Fruit fly (Drosophila melanogaster) whole organism, pupa: Measurements from ENCODE around the gene CG33124.

Experiments
- CG10348 ChIP-seq: fragments of 200-800 bp; sonication (Bioruptor generic); IDR thresholded peaks from 2 replicates; pipeline ENCODE4 v1.3.6; 2022; ENCODE audit warnings: missing biosample characterization, missing genetic modification characterization
- CG12605 ChIP-seq: fragments of 200-800 bp; sonication (Bioruptor generic); IDR thresholded peaks from 2 replicates; pipeline ENCODE4 v1.3.6; 2022; ENCODE audit warnings: missing biosample characterization, missing genetic modification characterization
- CG13204 ChIP-seq: fragments of 200-800 bp; sonication (Bioruptor generic); optimal IDR thresholded peaks from 2 replicates; lab custom pipeline; 2018; ENCODE audit warnings: missing biosample characterization, mild to moderate bottlenecking, missing genetic modification characterization, moderate library complexity
- CG14655 ChIP-seq: fragments of 200-800 bp; sonication (Bioruptor generic); optimal IDR thresholded peaks from 3 replicates; lab custom pipeline; 2017; ENCODE audit warnings: mild to moderate bottlenecking, missing biosample characterization, missing genetic modification reagents, missing genetic modification characterization
- CG15710 ChIP-seq: fragments of 200-800 bp; sonication (Bioruptor generic); optimal IDR thresholded peaks from 2 replicates; lab custom pipeline; 2018; ENCODE audit warnings: missing biosample characterization, mild to moderate bottlenecking, missing genetic modification characterization, moderate library complexity
- CG17806 ChIP-seq: fragments of 200-800 bp; sonication (Bioruptor generic); optimal IDR thresholded peaks from 2 replicates; lab custom pipeline; 2018; ENCODE audit warnings: missing biosample characterization, mild to moderate bottlenecking, missing genetic modification characterization, moderate library complexity
- CG32121 ChIP-seq: fragments of 200-800 bp; sonication (Bioruptor generic); IDR thresholded peaks from 2 replicates; pipeline ENCODE4 v1.3.6; 2022; ENCODE audit warnings: missing biosample characterization, missing genetic modification characterization
- CG34367 ChIP-seq: fragments of 200-800 bp; sonication (Bioruptor generic); optimal IDR thresholded peaks from 2 replicates; lab custom pipeline; 2018; ENCODE audit warnings: missing biosample characterization, mild to moderate bottlenecking, missing genetic modification characterization
- CG4496 ChIP-seq: fragments of 200-800 bp; sonication (Bioruptor generic); IDR thresholded peaks from 3 replicates; pipeline ENCODE4 v1.3.6; 2022; ENCODE audit warnings: missing biosample characterization, missing genetic modification characterization
- CG8159 ChIP-seq: fragments of 200-800 bp; sonication (Bioruptor generic); optimal IDR thresholded peaks from 3 replicates; lab custom pipeline; 2018; ENCODE audit warnings: missing biosample characterization, mild to moderate bottlenecking, missing genetic modification characterization, moderate library complexity
- CG8301 ChIP-seq: fragments of 200-800 bp; sonication (Bioruptor generic); optimal IDR thresholded peaks from 2 replicates; lab custom pipeline; 2018; ENCODE audit warnings: missing biosample characterization, mild to moderate bottlenecking, missing genetic modification characterization
- CG9948 ChIP-seq: fragments of 200-800 bp; sonication (Bioruptor generic); optimal IDR thresholded peaks from 2 replicates; lab custom pipeline; 2018; ENCODE audit warnings: missing biosample characterization, mild to moderate bottlenecking, missing genetic modification characterization, moderate library complexity
- D1 ChIP-seq: fragments of 200-800 bp; sonication (Bioruptor generic); optimal IDR thresholded peaks from 2 replicates; lab custom pipeline; 2018; ENCODE audit warnings: missing biosample characterization, mild to moderate bottlenecking, missing genetic modification characterization, moderate library complexity
- EcR ChIP-seq: fragments of 200-800 bp; sonication (Bioruptor generic); optimal IDR thresholded peaks from 3 replicates; lab custom pipeline; 2019; ENCODE audit warnings: missing biosample characterization, missing genetic modification characterization, mild to moderate bottlenecking, moderate library complexity, missing genetic modification reagents
- Ets98B ChIP-seq: fragments of 200-800 bp; sonication (Bioruptor generic); IDR thresholded peaks from 2 replicates; pipeline ENCODE4 v1.3.6; 2022; ENCODE audit warnings: missing biosample characterization, missing genetic modification characterization
- Pif1A ChIP-seq: fragments of 200-800 bp; sonication (Bioruptor generic); optimal IDR thresholded peaks from 3 replicates; lab custom pipeline; 2016; ENCODE audit warnings: missing biosample characterization, missing genetic modification characterization
- Pif1B ChIP-seq: fragments of 200-800 bp; sonication (Bioruptor generic); optimal IDR thresholded peaks from 3 replicates; lab custom pipeline; 2016; ENCODE audit warnings: missing biosample characterization, missing genetic modification characterization
- Snoo ChIP-seq: fragments of 200-800 bp; sonication (Bioruptor generic); optimal IDR thresholded peaks from 3 replicates; lab custom pipeline; 2017; ENCODE audit warnings: missing biosample characterization, mild to moderate bottlenecking, missing genetic modification characterization, inconsistent platforms
- fd96Ca ChIP-seq: fragments of 200-800 bp; sonication (Bioruptor generic); IDR thresholded peaks from 3 replicates; pipeline ENCODE4 v1.3.6; 2022; ENCODE audit warnings: missing biosample characterization, missing genetic modification characterization
- gl ChIP-seq: fragments of 200-800 bp; sonication (Bioruptor generic); optimal IDR thresholded peaks from 2 replicates; lab custom pipeline; 2018; ENCODE audit warnings: missing biosample characterization, mild to moderate bottlenecking, missing genetic modification characterization
- rn ChIP-seq: fragments of 200-800 bp; sonication (Bioruptor generic); IDR thresholded peaks from 2 replicates; pipeline ENCODE4 v1.3.6; 2022; ENCODE audit warnings: missing biosample characterization, missing genetic modification characterization

The CG33124 gene

DNA sequence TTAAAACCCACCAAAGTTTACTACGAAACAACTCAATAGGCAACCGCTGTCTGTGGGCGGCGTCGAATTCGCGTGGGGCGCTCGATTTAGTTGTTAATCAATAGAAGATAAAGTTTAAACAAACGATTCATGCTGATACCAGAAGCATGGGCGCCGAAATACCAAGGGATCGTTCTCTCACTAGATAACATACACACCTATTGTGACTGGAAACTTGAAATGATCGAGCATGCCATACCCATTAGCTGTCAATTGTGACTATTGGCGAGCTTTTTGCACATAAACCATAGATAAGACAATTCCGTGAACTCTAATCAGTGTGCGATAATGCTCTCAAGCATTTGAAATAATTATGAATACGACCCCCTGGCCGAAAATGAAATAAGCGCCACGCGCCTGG is 29.5 kb downstream of the CG33124 start:
- TF ChIP-seq fd96Ca (GFP tag; lab: Robert Waterston, UW): 0 out of 3 replicates have a peak, but pooled peaks have one; percentile 5
- TF ChIP-seq CG13204: no peak
- TF ChIP-seq CG4496 (GFP tag; lab: Robert Waterston, UW): no peak
- TF ChIP-seq, all 21 proteins: peak for 1

DNA sequence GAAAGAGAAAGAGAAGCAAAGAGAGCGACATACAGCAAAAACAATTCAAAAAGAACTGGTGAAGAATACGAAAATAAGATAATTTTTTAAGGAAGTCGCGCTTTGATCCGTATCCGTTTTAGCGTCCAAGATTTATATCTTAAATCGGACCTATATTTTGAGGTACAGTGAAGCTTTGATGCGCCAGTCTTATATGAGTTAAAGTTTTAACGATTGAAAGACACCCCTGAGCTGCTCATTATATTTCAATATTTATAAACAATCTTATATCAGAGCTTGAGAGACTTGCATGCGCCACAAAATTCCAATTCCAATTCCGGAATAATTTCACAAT is 30.1 kb downstream of the CG33124 start:
- TF ChIP-seq Pif1A (GFP tag; lab: Kevin White, UChicago) (no peak), CG4496 (GFP tag; lab: Robert Waterston, UW) (peak; percentile 49), CG12605 (GFP tag; lab: Robert Waterston, UW) (0 out of 2 replicates have a peak, but pooled peaks have one; percentile 23), Ets98B (peak; percentile 19)

DNA sequence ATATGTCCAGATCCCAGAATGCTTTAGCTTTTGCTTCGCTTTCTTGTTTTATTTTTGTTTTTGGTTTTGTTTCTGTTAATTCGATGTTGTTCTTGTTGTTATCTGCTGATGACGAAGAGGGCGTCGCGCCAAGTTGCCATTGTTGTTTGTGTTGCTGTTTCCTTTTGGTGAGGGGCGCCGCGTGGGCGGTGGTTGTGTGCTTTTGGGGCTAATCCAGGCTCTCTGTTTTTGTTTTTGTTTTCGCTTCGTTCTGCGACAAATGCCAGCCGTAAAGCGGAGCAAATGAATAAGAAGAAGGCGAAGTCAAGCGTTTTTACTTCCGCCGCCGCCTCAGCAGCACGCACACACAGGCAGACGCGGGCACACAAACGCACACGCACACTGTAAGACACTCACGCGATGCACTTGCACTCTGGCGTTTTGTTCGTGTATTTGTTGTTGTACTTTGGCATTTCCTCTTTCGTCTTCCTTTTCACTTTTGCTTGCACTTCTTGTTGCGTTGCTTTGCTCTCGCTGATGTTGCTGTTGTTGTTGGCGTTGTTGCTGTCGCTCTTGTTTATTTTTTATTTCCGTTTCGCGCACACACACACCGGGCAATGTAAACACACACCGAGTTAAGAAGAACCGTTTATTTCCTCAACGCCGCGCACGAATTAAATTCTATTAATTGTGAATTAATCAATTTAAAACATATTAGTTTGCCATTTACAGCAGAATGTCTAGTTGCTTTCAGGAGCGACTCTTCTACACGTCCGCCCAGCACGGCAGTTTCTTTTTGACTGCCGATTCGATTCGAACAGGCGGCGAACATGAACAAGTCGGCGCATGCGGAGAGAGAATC is 30.7 kb downstream of the CG33124 start, which contains the start of gene aop:
aop (minus strand) TSS at position 786 of the 841 bp plus-strand sequence.
- peak; percentile 42 for TF ChIP-seq CG34367 (tag; lab: Kevin White, UChicago)
- TF ChIP-seq CG14655 (GFP tag; lab: Kevin White, UChicago): peak; percentile 30
- TF ChIP-seq rn (GFP tag; lab: Robert Waterston, UW): 0 out of 2 replicates have a peak, but pooled peaks have one; percentile 36
- 0 out of 3 replicates have a peak, but pooled peaks have one; percentile 23 for TF ChIP-seq CG4496 (GFP tag; lab: Robert Waterston, UW)
- peak; percentile 24 for TF ChIP-seq CG8159 (tag; lab: Kevin White, UChicago)
- TF ChIP-seq CG8301: peak; percentile 10
- no peak for TF ChIP-seq CG32121 (GFP tag; lab: Robert Waterston, UW)
- TF ChIP-seq Pif1B: peak; percentile 44
- TF ChIP-seq fd96Ca (GFP tag; lab: Robert Waterston, UW): no peak; the same call in 2 of the 3 replicates
- TF ChIP-seq Snoo (tag; lab: Kevin White, UChicago): peak; percentile 30
- TF ChIP-seq CG9948 (tag; lab: Kevin White, UChicago): peak; percentile 5
- no peak for TF ChIP-seq D1 (tag; lab: Kevin White, UChicago)
- TF ChIP-seq CG10348: no peak
- no peak for TF ChIP-seq Ets98B
- peak; percentile 77 for TF ChIP-seq EcR
- TF ChIP-seq CG13204: peak; percentile 57
- no peak for TF ChIP-seq CG15710 (tag; lab: Kevin White, UChicago)
- TF ChIP-seq gl: peak; percentile 22
- no peak for TF ChIP-seq CG17806 (tag; lab: Kevin White, UChicago)
- TF ChIP-seq Pif1A (GFP tag; lab: Kevin White, UChicago): peak; percentile 38
- TF ChIP-seq CG12605 (GFP tag; lab: Robert Waterston, UW): no peak

DNA sequence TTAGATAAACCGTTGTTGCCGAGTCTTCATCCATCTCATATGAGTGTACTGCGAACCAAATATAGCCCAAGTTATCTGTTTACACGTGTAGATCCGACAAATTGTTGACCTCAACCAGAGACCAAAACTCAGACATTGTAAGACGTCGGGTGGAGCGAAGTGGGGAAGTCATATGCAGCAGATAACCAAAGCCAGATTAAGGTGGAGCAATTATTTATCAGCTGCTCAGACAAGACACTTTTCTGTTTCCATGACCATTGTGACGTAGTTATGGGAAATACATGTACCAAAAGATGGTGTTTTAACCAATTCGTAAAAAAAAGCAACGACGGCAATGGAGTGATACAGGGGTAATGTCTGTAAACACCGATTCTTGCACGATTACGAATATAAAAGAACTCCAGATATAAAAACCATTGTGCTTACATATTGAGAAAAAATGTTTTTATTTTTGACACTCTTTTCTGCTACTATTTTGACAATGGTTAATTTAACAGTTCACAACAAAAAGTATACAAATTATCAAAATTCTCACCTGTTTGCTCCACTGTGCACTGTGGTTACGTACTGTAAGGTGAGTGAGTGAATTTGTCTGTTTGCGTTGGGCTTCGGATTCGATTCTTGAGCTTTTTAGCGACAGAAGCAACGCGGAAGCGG is 31.5 kb downstream of the CG33124 start:
- peak; percentile 64 for TF ChIP-seq Pif1B
- TF ChIP-seq D1 (tag; lab: Kevin White, UChicago): no peak
- no peak for TF ChIP-seq Ets98B
- TF ChIP-seq CG34367 (tag; lab: Kevin White, UChicago): peak; percentile 41
- TF ChIP-seq CG14655 (GFP tag; lab: Kevin White, UChicago): peak; percentile 58
- TF ChIP-seq rn (GFP tag; lab: Robert Waterston, UW): peak; percentile 33; the same call in 1 of the 2 replicates
- TF ChIP-seq Snoo (tag; lab: Kevin White, UChicago): peak; percentile 75
- no peak for TF ChIP-seq gl
- TF ChIP-seq CG8301: peak; percentile 50
- peak; percentile 66 for TF ChIP-seq CG8159 (tag; lab: Kevin White, UChicago)
- peak; percentile 45 for TF ChIP-seq CG15710 (tag; lab: Kevin White, UChicago)
- TF ChIP-seq Pif1A (GFP tag; lab: Kevin White, UChicago): peak; percentile 68
- TF ChIP-seq CG9948 (tag; lab: Kevin White, UChicago): peak; percentile 42
- no peak for TF ChIP-seq fd96Ca (GFP tag; lab: Robert Waterston, UW)
- TF ChIP-seq CG13204: no peak
- no peak for TF ChIP-seq EcR
- peak; percentile 41 for TF ChIP-seq CG17806 (tag; lab: Kevin White, UChicago)
- no peak for TF ChIP-seq CG12605 (GFP tag; lab: Robert Waterston, UW)
- no peak for TF ChIP-seq CG10348
- no peak for TF ChIP-seq CG32121 (GFP tag; lab: Robert Waterston, UW)
- TF ChIP-seq CG4496 (GFP tag; lab: Robert Waterston, UW): peak; percentile 69; the same call in 2 of the 3 replicates

DNA sequence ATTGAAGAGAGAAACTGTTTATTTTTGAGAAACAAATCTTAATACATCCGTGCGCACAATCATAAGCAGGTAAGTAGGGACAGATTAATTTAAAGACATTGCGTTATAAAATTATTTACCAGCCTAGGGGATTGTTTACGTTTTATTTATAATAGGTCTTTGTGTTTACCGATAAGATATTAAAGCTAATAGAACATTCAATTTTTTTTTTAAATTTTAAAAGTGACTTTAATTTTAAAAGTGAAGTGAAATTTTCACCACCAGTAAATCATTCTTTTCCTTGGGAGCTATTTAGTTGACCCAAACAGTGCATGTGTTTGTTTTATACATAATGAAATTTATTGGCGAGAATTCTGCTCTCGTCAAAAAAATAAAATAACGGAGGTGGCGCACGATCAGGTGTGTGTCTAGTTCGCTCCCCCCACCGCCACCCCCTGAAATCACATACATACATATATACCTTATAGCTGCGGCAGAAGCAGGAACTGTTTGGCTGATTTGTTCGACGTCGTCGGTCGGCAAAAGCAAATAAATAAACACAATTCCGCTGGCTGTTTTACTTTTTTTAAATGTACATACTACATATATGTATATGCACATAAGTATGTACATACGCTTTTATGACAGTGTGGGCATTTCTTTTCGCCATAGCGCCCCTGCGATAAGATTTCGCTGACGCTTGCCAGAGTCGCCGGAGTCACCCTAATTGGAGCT is 32.8 kb downstream of the CG33124 start:
- peak; percentile 17; the same call in 1 of the 3 replicates for TF ChIP-seq fd96Ca (GFP tag; lab: Robert Waterston, UW)
- TF ChIP-seq gl: peak; percentile 56
- TF ChIP-seq CG32121 (GFP tag; lab: Robert Waterston, UW): peak; percentile 45
- TF ChIP-seq CG13204: peak; percentile 60
- TF ChIP-seq CG8159 (tag; lab: Kevin White, UChicago): peak; percentile 73
- TF ChIP-seq Snoo (tag; lab: Kevin White, UChicago): peak; percentile 20
- no peak for TF ChIP-seq EcR
- TF ChIP-seq D1 (tag; lab: Kevin White, UChicago): peak; percentile 49
- TF ChIP-seq CG34367 (tag; lab: Kevin White, UChicago): peak; percentile 38
- peak; percentile 44; the same call in 2 of the 3 replicates for TF ChIP-seq CG4496 (GFP tag; lab: Robert Waterston, UW)
- peak; percentile 33 for TF ChIP-seq CG17806 (tag; lab: Kevin White, UChicago)
- TF ChIP-seq CG8301: peak; percentile 46
- peak; percentile 63 for TF ChIP-seq CG14655 (GFP tag; lab: Kevin White, UChicago)
- no peak for TF ChIP-seq rn (GFP tag; lab: Robert Waterston, UW)
- TF ChIP-seq Pif1B: peak; percentile 60
- TF ChIP-seq CG9948 (tag; lab: Kevin White, UChicago): peak; percentile 46
- peak; percentile 23; the same call in 1 of the 2 replicates for TF ChIP-seq Ets98B
- TF ChIP-seq CG15710 (tag; lab: Kevin White, UChicago): peak; percentile 52
- no peak for TF ChIP-seq CG10348
- TF ChIP-seq CG12605 (GFP tag; lab: Robert Waterston, UW): peak; percentile 73
- TF ChIP-seq Pif1A (GFP tag; lab: Kevin White, UChicago): peak; percentile 53
